Worm (Caenorhabditis elegans) whole organism, L3 larva: Measurements from ENCODE around the gene ags-3.

Source experiments
- R02D3.7 ChIP-seq: fragments of 150-350 bp; optimal IDR thresholded peaks from 2 replicates; lab custom pipeline; 2014; ENCODE audit warnings: missing biosample characterization, missing genetic modification characterization
- aly-2 ChIP-seq: fragments of 150-350 bp; optimal IDR thresholded peaks from 2 replicates; lab custom pipeline; 2014; ENCODE audit warnings: missing biosample characterization, missing genetic modification characterization
- ama-1 ChIP-seq: fragments of 150-350 bp; optimal IDR thresholded peaks from 2 replicates; lab custom pipeline; 2018
- ceh-16 ChIP-seq: sonication (generic microtip); optimal IDR thresholded peaks from 2 replicates; lab custom pipeline; 2017; ENCODE audit warnings: missing biosample characterization, missing genetic modification characterization
- ceh-82 ChIP-seq: fragments of 150-350 bp; optimal IDR thresholded peaks from 2 replicates; lab custom pipeline; 2014; ENCODE audit warnings: missing biosample characterization, missing genetic modification characterization
- ceh-9 ChIP-seq: sonication (generic microtip); optimal IDR thresholded peaks from 2 replicates; lab custom pipeline; 2018; ENCODE audit warnings: missing biosample characterization, missing genetic modification characterization
- daf-12 ChIP-seq: fragments of 150-350 bp; optimal IDR thresholded peaks from 2 replicates; lab custom pipeline; 2014; ENCODE audit warnings: missing biosample characterization, missing genetic modification reagents, missing genetic modification characterization
- egl-27 ChIP-seq: sonication (generic microtip); optimal IDR thresholded peaks from 4 replicates; lab custom pipeline; 2017; ENCODE audit warnings: missing biosample characterization, missing genetic modification reagents, missing genetic modification characterization
- egl-5 ChIP-seq: fragments of 150-350 bp; optimal IDR thresholded peaks from 2 replicates; lab custom pipeline; 2017; ENCODE audit warnings: missing biosample characterization, missing genetic modification reagents, missing genetic modification characterization, inconsistent platforms
- elt-1 ChIP-seq: fragments of 150-350 bp; optimal IDR thresholded peaks from 2 replicates; lab custom pipeline; 2014; ENCODE audit warnings: missing biosample characterization, missing genetic modification characterization
- elt-2 ChIP-seq: sonication (generic microtip); optimal IDR thresholded peaks from 2 replicates; lab custom pipeline; 2016; ENCODE audit warnings: missing genetic modification reagents, mild to moderate bottlenecking, missing genetic modification characterization, missing compliant biosample characterization
- eor-1 ChIP-seq, 2 experiments: fragments of 150-350 bp; optimal IDR thresholded peaks; 2 replicates each; lab custom pipeline; 2014 to 2018; ENCODE audit warnings: missing biosample characterization in 2 of 2, missing genetic modification characterization in 2 of 2
- fkh-10 ChIP-seq: sonication (generic microtip); optimal IDR thresholded peaks from 2 replicates; lab custom pipeline; 2017; ENCODE audit warnings: missing biosample characterization, missing genetic modification reagents, missing genetic modification characterization
- lin-39 ChIP-seq: fragments of 150-350 bp; optimal IDR thresholded peaks from 2 replicates; lab custom pipeline; 2018; ENCODE audit warnings: missing biosample characterization, missing genetic modification reagents, missing genetic modification characterization
- lsy-12 ChIP-seq: sonication (generic microtip); optimal IDR thresholded peaks from 2 replicates; lab custom pipeline; 2016; ENCODE audit warnings: mild to moderate bottlenecking, missing genetic modification characterization, missing compliant biosample characterization
- mdl-1 ChIP-seq: fragments of 150-350 bp; optimal IDR thresholded peaks from 2 replicates; lab custom pipeline; 2014; ENCODE audit warnings: missing biosample characterization, missing genetic modification characterization
- mml-1 ChIP-seq: fragments of 150-350 bp; sonication (generic microtip); optimal IDR thresholded peaks from 3 replicates; lab custom pipeline; 2014; ENCODE audit warnings: missing biosample characterization, missing genetic modification characterization
- nfya-1 ChIP-seq: sonication (generic microtip); optimal IDR thresholded peaks from 2 replicates; lab custom pipeline; 2017; ENCODE audit warnings: missing genetic modification characterization, mild to moderate bottlenecking, missing compliant biosample characterization, antibody characterized with exemption, moderate library complexity; ENCODE audit not compliant: insufficient read depth
- nhr-11 ChIP-seq: fragments of 150-350 bp; optimal IDR thresholded peaks from 2 replicates; lab custom pipeline; 2014; ENCODE audit warnings: missing biosample characterization, missing genetic modification characterization
- nhr-12 ChIP-seq: fragments of 150-350 bp; optimal IDR thresholded peaks from 2 replicates; lab custom pipeline; 2014; ENCODE audit warnings: missing biosample characterization, missing genetic modification characterization
- nhr-23 ChIP-seq: fragments of 150-350 bp; optimal IDR thresholded peaks from 2 replicates; lab custom pipeline; 2014; ENCODE audit warnings: missing biosample characterization, missing genetic modification reagents, missing genetic modification characterization
- nhr-237 ChIP-seq: fragments of 150-350 bp; optimal IDR thresholded peaks from 2 replicates; lab custom pipeline; 2014; ENCODE audit warnings: missing biosample characterization, missing genetic modification characterization
- nhr-28 ChIP-seq: fragments of 150-350 bp; optimal IDR thresholded peaks from 2 replicates; lab custom pipeline; 2014; ENCODE audit warnings: missing biosample characterization, missing genetic modification characterization
- nhr-43 ChIP-seq: sonication (generic microtip); optimal IDR thresholded peaks from 2 replicates; lab custom pipeline; 2016; ENCODE audit warnings: mild to moderate bottlenecking, missing genetic modification characterization, missing compliant biosample characterization; ENCODE audit not compliant: poor library complexity, severe bottlenecking
- nhr-67 ChIP-seq: fragments of 150-350 bp; optimal IDR thresholded peaks from 2 replicates; lab custom pipeline; 2014; ENCODE audit warnings: missing biosample characterization, missing genetic modification characterization
- nhr-76 ChIP-seq: fragments of 150-350 bp; sonication (generic microtip); optimal IDR thresholded peaks from 5 replicates; lab custom pipeline; 2014; ENCODE audit warnings: missing biosample characterization, missing genetic modification characterization
- pha-4 ChIP-seq: fragments of 150-350 bp; optimal IDR thresholded peaks from 2 replicates; lab custom pipeline; 2014; ENCODE audit warnings: missing biosample characterization, missing genetic modification reagents, missing genetic modification characterization
- pqm-1 ChIP-seq: fragments of 150-350 bp; optimal IDR thresholded peaks from 2 replicates; lab custom pipeline; 2017; ENCODE audit warnings: missing biosample characterization, missing genetic modification characterization, inconsistent platforms
- sea-2 ChIP-seq: fragments of 150-350 bp; sonication (generic microtip); optimal IDR thresholded peaks from 4 replicates; lab custom pipeline; 2014; ENCODE audit warnings: missing biosample characterization, missing genetic modification reagents, missing genetic modification characterization
- skn-1 ChIP-seq: fragments of 150-350 bp; optimal IDR thresholded peaks from 2 replicates; lab custom pipeline; 2014; ENCODE audit warnings: missing biosample characterization, missing genetic modification characterization
- snpc-4 ChIP-seq: fragments of 150-350 bp; optimal IDR thresholded peaks from 2 replicates; lab custom pipeline; 2014; ENCODE audit warnings: missing biosample characterization, missing genetic modification characterization
- tbx-2 ChIP-seq: sonication (generic microtip); optimal IDR thresholded peaks from 2 replicates; lab custom pipeline; 2016; ENCODE audit warnings: mild to moderate bottlenecking, missing genetic modification characterization, missing compliant biosample characterization
- unc-39 ChIP-seq: sonication (generic microtip); optimal IDR thresholded peaks from 4 replicates; lab custom pipeline; 2017; ENCODE audit warnings: missing biosample characterization, missing genetic modification characterization

The ags-3 gene

DNA sequence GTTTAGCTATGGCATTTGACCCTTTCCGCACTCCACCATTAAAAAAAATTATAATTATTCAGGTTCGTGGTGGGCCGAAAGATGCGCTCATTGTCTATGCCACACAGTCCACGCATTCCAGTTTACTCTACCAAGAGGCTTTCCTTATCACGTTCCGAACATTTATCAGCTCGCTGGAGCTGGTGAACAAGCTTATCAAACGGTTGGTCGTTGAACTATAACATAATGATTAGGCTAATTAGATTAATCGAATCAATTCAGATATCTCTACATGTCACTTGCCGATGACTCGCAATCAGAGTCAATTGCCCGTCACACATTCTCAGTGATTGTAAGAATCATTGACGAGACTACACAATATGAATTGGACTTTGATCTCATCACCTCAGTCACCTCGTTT is 34.0 kb downstream of the ags-3 start:
- TF ChIP-seq nhr-67 (tag; lab: Kevin White, UChicago) (no peak), ama-1 (lab: Kevin White, UChicago) (no peak), pqm-1 (peak; percentile 27), elt-2 (peak; percentile 79)

DNA sequence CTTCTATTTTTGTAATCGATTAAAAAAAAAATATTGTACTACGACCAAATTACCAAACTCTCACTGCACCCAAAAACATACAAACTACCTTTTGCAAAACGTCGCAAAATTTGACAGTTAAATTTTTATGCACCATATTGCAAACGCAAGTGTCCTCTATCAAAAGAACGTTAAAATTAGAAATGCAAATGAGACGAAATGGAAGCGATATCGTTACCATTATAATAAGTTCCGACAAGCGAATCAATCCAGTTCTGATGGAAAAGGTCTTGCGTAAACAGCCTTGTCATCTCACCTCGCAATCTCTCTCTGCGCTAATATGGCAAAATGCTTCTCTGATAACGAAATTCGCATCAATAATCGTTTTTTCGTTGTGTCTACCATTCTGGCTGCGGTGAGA is 35.3 kb downstream of the ags-3 start:
- no peak for TF ChIP-seq nhr-11 (tag; lab: Kevin White, UChicago)
- no peak for TF ChIP-seq ceh-16 (tag; lab: Kevin White, UChicago)
- TF ChIP-seq egl-27 (tag; lab: Kevin White, UChicago), result no peak
- TF ChIP-seq sea-2 (GFP tag; lab: Kevin White, UChicago), result no peak
- TF ChIP-seq elt-2, result peak; percentile 27

DNA sequence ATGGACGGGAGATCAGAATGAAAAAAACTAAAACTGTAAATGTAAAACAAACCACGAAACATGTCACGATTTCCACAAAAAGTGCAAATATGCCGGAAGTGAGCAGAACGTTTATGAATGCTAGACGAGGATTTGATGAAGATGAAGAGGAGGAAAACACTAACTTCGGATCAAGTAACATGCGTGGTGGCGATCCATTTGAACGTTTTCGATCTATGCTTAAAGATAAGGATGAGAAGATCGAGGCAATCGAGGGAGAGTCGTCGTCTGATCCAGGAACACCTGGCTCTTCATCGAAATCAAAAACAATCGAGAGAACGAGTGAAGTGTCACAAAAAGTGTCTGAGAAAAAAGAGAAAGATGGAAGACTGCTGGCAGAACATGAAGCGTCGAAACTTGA is 38.0 kb downstream of the ags-3 start:
- no peak for TF ChIP-seq pha-4 (tag; lab: Kevin White, UChicago)
- TF ChIP-seq ceh-16 (tag; lab: Kevin White, UChicago), result no peak
- TF ChIP-seq nhr-11 (tag; lab: Kevin White, UChicago), result no peak
- no peak for TF ChIP-seq nhr-237 (tag; lab: Kevin White, UChicago)
- TF ChIP-seq ceh-82 (tag; lab: Kevin White, UChicago), result no peak
- TF ChIP-seq lin-39, result no peak
- TF ChIP-seq tbx-2 (tag; lab: Kevin White, UChicago), result no peak
- no peak for TF ChIP-seq nhr-23 (tag; lab: Kevin White, UChicago)
- TF ChIP-seq nhr-28 (tag; lab: Kevin White, UChicago), result no peak
- no peak for TF ChIP-seq ceh-9 (tag; lab: Kevin White, UChicago)
- TF ChIP-seq nhr-12, result no peak
- no peak for TF ChIP-seq mdl-1
- no peak for TF ChIP-seq R02D3.7
- TF ChIP-seq nhr-76 (tag; lab: Kevin White, UChicago), result no peak
- TF ChIP-seq nhr-67 (tag; lab: Kevin White, UChicago), result no peak
- no peak for TF ChIP-seq aly-2
- TF ChIP-seq ama-1 (lab: Kevin White, UChicago), result no peak
- no peak for TF ChIP-seq skn-1 (tag; lab: Kevin White, UChicago)
- TF ChIP-seq lsy-12 (tag; lab: Kevin White, UChicago), result no peak

DNA sequence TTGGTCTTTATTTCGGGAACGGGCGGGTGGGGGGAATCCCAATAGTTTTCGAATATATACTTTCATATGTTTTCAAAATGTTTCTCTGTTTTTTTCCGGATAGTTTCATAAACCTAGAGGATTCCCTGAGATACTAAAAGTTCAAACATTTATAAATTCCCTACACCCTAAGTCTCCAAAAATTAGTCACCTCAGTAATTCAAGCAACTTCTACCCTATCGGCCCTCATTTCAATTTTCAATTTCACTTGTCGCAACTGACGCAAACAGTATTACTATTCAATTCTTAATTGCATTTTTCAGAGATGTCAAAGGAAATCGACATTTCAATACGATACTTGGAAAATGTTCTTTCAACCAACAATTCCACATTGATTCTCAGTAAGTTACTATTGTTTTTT is 39.4 kb downstream of the ags-3 start, which contains the start of gene Y34B4A.4:
TSS of gene Y34B4A.4 (plus strand) at position 301 of the 400 bp plus-strand sequence.
- TF ChIP-seq lsy-12 (tag; lab: Kevin White, UChicago) (no peak), nhr-76 (tag; lab: Kevin White, UChicago) (no peak), nhr-11 (tag; lab: Kevin White, UChicago) (no peak), eor-1 (tag; optimal IDR thresholded peaks at IDR 0.05; lab: Kevin White, UChicago) (no peak), mdl-1 (no peak), elt-2 (no peak), sea-2 (GFP tag; lab: Kevin White, UChicago) (no peak), egl-5 (tag; lab: Kevin White, UChicago) (no peak), daf-12 (tag; lab: Kevin White, UChicago) (no peak), fkh-10 (GFP tag; lab: Kevin White, UChicago) (no peak)

DNA sequence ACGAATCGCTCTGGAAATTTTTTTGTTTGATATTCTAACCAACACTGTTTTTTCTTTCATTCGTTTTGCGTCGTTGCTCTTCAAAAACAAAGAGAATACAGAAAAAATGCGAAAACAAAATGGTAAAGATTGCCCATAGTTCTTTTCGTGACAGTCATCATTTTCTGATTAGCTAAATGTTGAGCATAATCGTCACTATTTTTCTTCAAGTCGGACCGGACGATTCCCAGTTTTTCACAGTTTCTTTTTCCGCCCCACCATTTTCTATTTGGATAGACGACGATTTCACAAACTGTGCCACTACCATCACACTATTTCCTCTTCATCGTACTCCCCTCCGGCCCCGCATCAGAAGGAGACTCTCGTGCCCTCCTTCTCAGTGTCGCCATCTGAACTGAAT is 39.8 kb downstream of the ags-3 start:
- no peak for TF ChIP-seq pha-4 (tag; lab: Kevin White, UChicago)
- TF ChIP-seq elt-2, result no peak
- no peak for TF ChIP-seq R02D3.7
- no peak for TF ChIP-seq mml-1 (tag; lab: Kevin White, UChicago)
- TF ChIP-seq snpc-4 (tag; lab: Kevin White, UChicago), result no peak
- TF ChIP-seq nhr-23 (tag; lab: Kevin White, UChicago), result no peak
- no peak for TF ChIP-seq unc-39 (tag; lab: Kevin White, UChicago)
- TF ChIP-seq eor-1 (tag; optimal IDR thresholded peaks at IDR 0.05; lab: Kevin White, UChicago), result no peak
- no peak for TF ChIP-seq nhr-43 (tag; lab: Kevin White, UChicago)
- TF ChIP-seq ceh-16 (tag; lab: Kevin White, UChicago), result no peak
- no peak for TF ChIP-seq nhr-237 (tag; lab: Kevin White, UChicago)
- TF ChIP-seq mdl-1, result no peak
- TF ChIP-seq elt-1 (tag; lab: Kevin White, UChicago), result no peak
- TF ChIP-seq nfya-1 (tag; lab: Kevin White, UChicago), result no peak
- TF ChIP-seq nhr-76 (tag; lab: Kevin White, UChicago), result no peak
- no peak for TF ChIP-seq nhr-11 (tag; lab: Kevin White, UChicago)
